Fruit fly (Drosophila melanogaster) whole organism, pupa: ENCODE measurements around the gene CG43922.

ENCODE experiments used
- CG12605 ChIP-seq: fragments of 200-800 bp; sonication (Bioruptor generic); IDR thresholded peaks from 2 replicates; pipeline ENCODE4 v1.3.6; 2022; ENCODE audit warnings: missing biosample characterization, missing genetic modification characterization
- CG13204 ChIP-seq: fragments of 200-800 bp; sonication (Bioruptor generic); optimal IDR thresholded peaks from 2 replicates; lab custom pipeline; 2018; ENCODE audit warnings: missing biosample characterization, mild to moderate bottlenecking, missing genetic modification characterization, moderate library complexity
- CG32121 ChIP-seq: fragments of 200-800 bp; sonication (Bioruptor generic); IDR thresholded peaks from 2 replicates; pipeline ENCODE4 v1.3.6; 2022; ENCODE audit warnings: missing biosample characterization, missing genetic modification characterization
- CG8301 ChIP-seq: fragments of 200-800 bp; sonication (Bioruptor generic); optimal IDR thresholded peaks from 2 replicates; lab custom pipeline; 2018; ENCODE audit warnings: missing biosample characterization, mild to moderate bottlenecking, missing genetic modification characterization
- EcR ChIP-seq: fragments of 200-800 bp; sonication (Bioruptor generic); optimal IDR thresholded peaks from 3 replicates; lab custom pipeline; 2019; ENCODE audit warnings: missing biosample characterization, missing genetic modification characterization, mild to moderate bottlenecking, moderate library complexity, missing genetic modification reagents
- Pif1A ChIP-seq: fragments of 200-800 bp; sonication (Bioruptor generic); optimal IDR thresholded peaks from 3 replicates; lab custom pipeline; 2016; ENCODE audit warnings: missing biosample characterization, missing genetic modification characterization
- fd96Ca ChIP-seq: fragments of 200-800 bp; sonication (Bioruptor generic); IDR thresholded peaks from 3 replicates; pipeline ENCODE4 v1.3.6; 2022; ENCODE audit warnings: missing biosample characterization, missing genetic modification characterization

DNA sequence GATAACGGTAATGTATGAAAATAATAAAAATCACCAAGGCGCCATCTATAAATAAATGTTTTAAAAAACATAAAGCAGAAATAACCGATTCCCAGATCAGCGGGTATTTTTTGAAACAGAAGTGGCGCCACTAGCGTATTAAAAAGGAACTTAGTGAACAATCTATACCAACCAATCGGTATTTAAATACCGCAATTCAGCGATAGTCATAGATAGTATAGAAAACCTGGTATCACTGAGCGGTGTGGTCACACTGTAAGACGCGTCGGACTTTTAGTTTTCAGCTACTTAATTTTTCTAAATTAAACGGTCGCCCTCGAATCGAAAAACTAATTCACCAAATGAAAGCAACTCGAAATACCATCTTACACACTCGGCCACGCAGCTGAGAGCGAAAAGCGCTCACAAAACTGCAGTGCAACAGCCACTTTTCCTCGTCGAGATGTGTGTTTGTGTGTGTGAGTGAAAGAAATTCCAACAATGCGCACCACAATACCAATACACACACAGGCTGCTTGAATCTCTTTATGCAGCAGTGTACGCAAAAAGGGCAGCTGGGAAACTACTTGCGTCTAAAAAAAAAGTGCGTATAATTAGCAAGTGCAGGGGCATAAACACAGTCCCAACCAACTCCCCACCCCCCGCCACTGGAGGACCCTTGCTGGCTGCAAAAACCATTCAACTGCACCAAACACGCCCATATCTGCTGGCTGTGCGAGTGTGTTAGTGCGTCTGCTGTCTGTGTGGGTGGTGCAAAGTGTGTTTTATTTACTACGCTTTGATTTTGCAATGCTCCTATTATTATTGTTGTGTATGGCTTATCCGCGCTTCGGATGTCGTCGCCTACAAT lies 15.2 kb upstream of the CG43922 start, which contains the start of gene PDZ-GEF:
- TF ChIP-seq CG32121 (no peak), CG13204 (GFP tag; lab: Kevin White, UChicago) (no peak), EcR (GFP tag; lab: Kevin White, UChicago) (no peak), Pif1A (GFP tag; lab: Kevin White, UChicago) (no peak), fd96Ca (no peak), CG12605 (no peak), CG8301 (tag; lab: Kevin White, UChicago) (no peak)
